Fruit fly (Drosophila melanogaster): ENCODE data around the gene fz2.

Gene fz2

dm6 chr3L:19132586-19132985 is 102.6 kb downstream of the fz2 start (continued):
- TF ChIP-seq abd-A (tag; optimal IDR thresholded peaks at IDR 0.05) (peak; percentile 66), bigmax (GFP tag; optimal IDR thresholded peaks at IDR 0.05) (no peak), CG5953 (GFP tag; IDR thresholded peaks at IDR 0.05) (no peak), wor (GFP tag; IDR thresholded peaks at IDR 0.05) (no peak), nerfin-1 (tag; optimal IDR thresholded peaks at IDR 0.05) (peak; percentile 13), CG14667 (GFP tag; IDR thresholded peaks at IDR 0.05) (0 out of 2 replicates have a peak, but pooled peaks have one; percentile 24), CG14050 (GFP tag; IDR thresholded peaks at IDR 0.05) (peak; percentile 37; the same call in 1 of the 3 replicates), psq (GFP tag; optimal IDR thresholded peaks at IDR 0.05) (no peak), CG3995 (GFP tag; optimal IDR thresholded peaks at IDR 0.05) (no peak), CG3838 (GFP tag; optimal IDR thresholded peaks at IDR 0.05) (no peak), bowl (GFP tag; IDR thresholded peaks at IDR 0.05) (0 out of 2 replicates have a peak, but pooled peaks have one; percentile 10), twi (tag; optimal IDR thresholded peaks at IDR 0.05) (no peak), mam (GFP tag; optimal IDR thresholded peaks at IDR 0.05) (no peak), Sry-β (GFP tag; optimal IDR thresholded peaks at IDR 0.05) (no peak), seq (GFP tag; IDR thresholded peaks at IDR 0.05) (0 out of 2 replicates have a peak, but pooled peaks have one; percentile 32), ase (GFP tag; IDR thresholded peaks at IDR 0.05) (peak; percentile 62; the same call in 1 of the 3 replicates), HLHmδ (GFP tag; optimal IDR thresholded peaks at IDR 0.05) (peak; percentile 19), bcd (GFP tag; optimal IDR thresholded peaks at IDR 0.05) (peak; percentile 44), CG12071 (GFP tag; optimal IDR thresholded peaks at IDR 0.05) (peak; percentile 55), CG17385 (GFP tag; optimal IDR thresholded peaks at IDR 0.05) (peak; percentile 50), CG32532 (GFP tag; IDR thresholded peaks at IDR 0.05) (peak; percentile 36; the same call in 1 of the 2 replicates), CG14965 (GFP tag; optimal IDR thresholded peaks at IDR 0.05; ENCODE audit: borderline replicate concordance) (peak; percentile 93), E2f1 (GFP tag; IDR thresholded peaks at IDR 0.05) (0 out of 2 replicates have a peak, but pooled peaks have one; percentile 14), grau (tag; optimal IDR thresholded peaks at IDR 0.05) (no peak), NC2β (GFP tag; optimal IDR thresholded peaks at IDR 0.05) (no peak), E2f2 (GFP tag; IDR thresholded peaks at IDR 0.05) (0 out of 2 replicates have a peak, but pooled peaks have one; percentile 12), CG18599 (GFP tag; optimal IDR thresholded peaks at IDR 0.05) (peak; percentile 71), chm (GFP tag; IDR thresholded peaks at IDR 0.05) (peak; percentile 66), CG2120 (GFP tag; optimal IDR thresholded peaks at IDR 0.05) (no peak), CG8281 (tag; optimal IDR thresholded peaks at IDR 0.05) (no peak), Fer1 (GFP tag; optimal IDR thresholded peaks at IDR 0.05) (peak; percentile 73), HHEX (GFP tag; optimal IDR thresholded peaks at IDR 0.05) (peak; percentile 42), CG15269 (tag; optimal IDR thresholded peaks at IDR 0.05) (peak; percentile 17), peb (GFP tag; IDR thresholded peaks at IDR 0.05) (no peak), CG12744 (GFP tag; optimal IDR thresholded peaks at IDR 0.05) (no peak), pb (GFP tag; optimal IDR thresholded peaks at IDR 0.05) (peak; percentile 24), maf-S (GFP tag; optimal IDR thresholded peaks at IDR 0.05) (no peak), CG17186 (GFP tag; optimal IDR thresholded peaks at IDR 0.05) (no peak), CG6791 (GFP tag; IDR thresholded peaks at IDR 0.05; ENCODE audit: partially characterized antibody) (no peak), Fer3 (tag; optimal IDR thresholded peaks at IDR 0.05) (peak; percentile 2), scrt (GFP tag; optimal IDR thresholded peaks at IDR 0.05) (peak; percentile 68), sisA (GFP tag; IDR thresholded peaks at IDR 0.05) (no peak), zfh1 (GFP tag; IDR thresholded peaks at IDR 0.05) (0 out of 3 replicates have a peak, but pooled peaks have one; percentile 41), CG4360 (GFP tag; IDR thresholded peaks at IDR 0.05) (no peak), CG9932 (GFP tag; IDR thresholded peaks at IDR 0.05) (0 out of 2 replicates have a peak, but pooled peaks have one; percentile 29), Rx (GFP tag; IDR thresholded peaks at IDR 0.05) (peak; percentile 43; the same call in 1 of the 2 replicates), gce (GFP tag; IDR thresholded peaks at IDR 0.05) (0 out of 3 replicates have a peak, but pooled peaks have one; percentile 48), CG10959 (GFP tag; IDR thresholded peaks at IDR 0.05) (0 out of 2 replicates have a peak, but pooled peaks have one; percentile 16), Bgb (GFP tag; IDR thresholded peaks at IDR 0.05; ENCODE audit: partially characterized antibody) (no peak), CG12219 (GFP tag; optimal IDR thresholded peaks at IDR 0.05) (peak; percentile 35), disco-r (GFP tag; optimal IDR thresholded peaks at IDR 0.05) (no peak)
